Fruit fly (Drosophila melanogaster): Measurements from ENCODE around the gene CG12075.

The CG12075 gene

DNA sequence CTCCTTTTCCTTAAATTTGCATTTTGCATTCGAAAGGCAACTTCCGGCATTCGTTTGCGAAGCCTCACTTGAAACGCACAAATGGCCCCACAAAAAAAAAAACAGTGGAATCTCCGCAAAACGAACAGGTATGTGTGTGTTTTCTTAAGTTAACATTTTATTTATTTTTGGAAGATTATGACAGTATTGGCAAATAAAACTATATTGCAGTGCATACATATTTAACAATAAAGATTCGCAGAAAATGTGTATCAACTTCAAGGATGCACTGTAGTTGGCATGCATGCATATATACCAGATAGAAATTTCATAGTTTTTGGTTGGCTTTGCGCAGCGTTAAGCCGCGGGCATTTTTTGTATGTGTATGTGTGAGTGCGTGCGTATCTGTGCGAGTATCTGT lies 939 bp upstream of the CG12075 start:
- TF ChIP-seq dsx (GFP tag; optimal IDR thresholded peaks at IDR 0.05; ENCODE audit: poor library complexity, severe bottlenecking): no peak
- TF ChIP-seq Ets21C (GFP tag; optimal IDR thresholded peaks at IDR 0.05): no peak
- TF ChIP-seq CG8119 (GFP tag; IDR thresholded peaks at IDR 0.05): peak; percentile 72; the same call in 2 of the 3 replicates
- 0 out of 2 replicates have a peak, but pooled peaks have one; percentile 25 for TF ChIP-seq CG11294 (GFP tag; IDR thresholded peaks at IDR 0.05)
- TF ChIP-seq CG4318 (GFP tag; optimal IDR thresholded peaks at IDR 0.05): peak; percentile 14
- TF ChIP-seq eg (GFP tag; IDR thresholded peaks at IDR 0.05): peak; percentile 46; the same call in 1 of the 3 replicates
- TF ChIP-seq Ets96B (tag; optimal IDR thresholded peaks at IDR 0.05): no peak
- TF ChIP-seq Eip75B (GFP tag; optimal IDR thresholded peaks at IDR 0.05): no peak
- no peak for TF ChIP-seq CG8632 (GFP tag; optimal IDR thresholded peaks at IDR 0.05)
- TF ChIP-seq pdm3 (GFP tag; optimal IDR thresholded peaks at IDR 0.05): peak; percentile 56
- TF ChIP-seq lz (GFP tag; optimal IDR thresholded peaks at IDR 0.05): peak; percentile 7
- no peak for TF ChIP-seq dac (GFP tag; optimal IDR thresholded peaks at IDR 0.05)
- TF ChIP-seq CG6163 (GFP tag; IDR thresholded peaks at IDR 0.05): peak; percentile 59; the same call in 1 of the 3 replicates
- TF ChIP-seq CG16779 (tag; optimal IDR thresholded peaks at IDR 0.05): no peak
- no peak for TF ChIP-seq CG6808 (GFP tag; optimal IDR thresholded peaks at IDR 0.05)
- TF ChIP-seq CG32006 (GFP tag; optimal IDR thresholded peaks at IDR 0.05): peak; percentile 64
- peak; percentile 38 for TF ChIP-seq achi (GFP tag; optimal IDR thresholded peaks at IDR 0.05)
- TF ChIP-seq acj6 (GFP tag; optimal IDR thresholded peaks at IDR 0.05): peak; percentile 26
- TF ChIP-seq CG31627 (GFP tag; optimal IDR thresholded peaks at IDR 0.05): no peak
- no peak for TF ChIP-seq Hr38 (GFP tag; optimal IDR thresholded peaks at IDR 0.05)
- peak; percentile 15 for TF ChIP-seq CG10631 (GFP tag; optimal IDR thresholded peaks at IDR 0.05)
- peak; percentile 84 for TF ChIP-seq CG15336 (GFP tag; IDR thresholded peaks at IDR 0.05)
- TF ChIP-seq CG6276 (GFP tag; optimal IDR thresholded peaks at IDR 0.05): peak; percentile 47
- TF ChIP-seq OdsH (GFP tag; optimal IDR thresholded peaks at IDR 0.05): peak; percentile 52
- TF ChIP-seq Eip93F (GFP tag; optimal IDR thresholded peaks at IDR 0.05): no peak
- TF ChIP-seq esn (GFP tag; optimal IDR thresholded peaks at IDR 0.05): peak; percentile 7
- peak; percentile 40 for TF ChIP-seq svp (GFP tag)
- no peak for TF ChIP-seq Sox102F (GFP tag; optimal IDR thresholded peaks at IDR 0.05)
- TF ChIP-seq Met (GFP tag; optimal IDR thresholded peaks at IDR 0.05): no peak
- TF ChIP-seq Eip78C (GFP tag): peak; percentile 76
- TF ChIP-seq net (GFP tag; optimal IDR thresholded peaks at IDR 0.05): peak; percentile 12
- TF ChIP-seq cyc (GFP tag; optimal IDR thresholded peaks at IDR 0.05): no peak
- TF ChIP-seq CG3919 (GFP tag; optimal IDR thresholded peaks at IDR 0.05): peak; percentile 5
- no peak for TF ChIP-seq fkh (GFP tag; optimal IDR thresholded peaks at IDR 0.05)
- TF ChIP-seq Hr39 (GFP tag; optimal IDR thresholded peaks at IDR 0.05): no peak
- TF ChIP-seq Gug (GFP tag; IDR thresholded peaks at IDR 0.05): 0 out of 2 replicates have a peak, but pooled peaks have one; percentile 36
- no peak for TF ChIP-seq CG6792 (GFP tag; optimal IDR thresholded peaks at IDR 0.05)

DNA sequence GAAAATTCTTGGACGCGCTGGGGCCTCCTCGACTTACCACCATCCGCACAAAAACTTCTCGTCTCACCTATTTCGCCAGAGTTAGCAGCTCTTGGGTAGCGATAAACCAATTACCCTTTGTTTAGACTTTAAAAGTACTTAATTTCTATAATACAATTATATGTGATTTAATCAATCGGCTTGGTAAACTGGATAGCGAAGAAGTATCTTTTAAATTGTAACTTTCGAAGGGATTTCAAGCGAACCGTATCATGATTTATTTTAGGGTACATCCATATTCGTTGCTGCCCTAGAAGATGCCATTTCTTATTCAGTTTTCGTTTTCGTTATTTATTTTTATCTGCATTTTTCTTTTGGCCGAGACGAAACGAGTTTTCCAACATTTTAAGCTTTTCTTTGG lies 1.2 kb downstream of the CG12075 start:
- no peak for TF ChIP-seq Hr39 (GFP tag; optimal IDR thresholded peaks at IDR 0.05)
- TF ChIP-seq Eip75B (GFP tag; optimal IDR thresholded peaks at IDR 0.05): peak; percentile 33
- TF ChIP-seq CG31627 (GFP tag; optimal IDR thresholded peaks at IDR 0.05): no peak
- TF ChIP-seq CG7368 (GFP tag; optimal IDR thresholded peaks at IDR 0.05): no peak
- TF ChIP-seq CG1621 (tag; optimal IDR thresholded peaks at IDR 0.05): peak; percentile 10
- no peak for TF ChIP-seq esn (GFP tag; optimal IDR thresholded peaks at IDR 0.05)
- TF ChIP-seq fd59A (GFP tag; optimal IDR thresholded peaks at IDR 0.05): peak; percentile 10
- TF ChIP-seq Hr38 (GFP tag; optimal IDR thresholded peaks at IDR 0.05): no peak
- TF ChIP-seq Gug (GFP tag; IDR thresholded peaks at IDR 0.05): peak; percentile 43
- TF ChIP-seq Eip78C (GFP tag): peak; percentile 82
- TF ChIP-seq OdsH (GFP tag; optimal IDR thresholded peaks at IDR 0.05): peak; percentile 30
- TF ChIP-seq Lpt (GFP tag; optimal IDR thresholded peaks at IDR 0.05): peak; percentile 55
- no peak for TF ChIP-seq topi (GFP tag; optimal IDR thresholded peaks at IDR 0.05)
- TF ChIP-seq CG6854 (GFP tag; optimal IDR thresholded peaks at IDR 0.05): no peak
- peak; percentile 31 for TF ChIP-seq net (GFP tag; optimal IDR thresholded peaks at IDR 0.05)
- TF ChIP-seq spab (GFP tag; optimal IDR thresholded peaks at IDR 0.05): peak; percentile 32
- peak; percentile 37 for TF ChIP-seq Sox14 (GFP tag; optimal IDR thresholded peaks at IDR 0.05)
- no peak for TF ChIP-seq Sox15 (GFP tag; optimal IDR thresholded peaks at IDR 0.05)
- peak; percentile 47 for TF ChIP-seq dsx (GFP tag; optimal IDR thresholded peaks at IDR 0.05; ENCODE audit: poor library complexity, severe bottlenecking)
- peak; percentile 24 for TF ChIP-seq achi (GFP tag; optimal IDR thresholded peaks at IDR 0.05)
- TF ChIP-seq CG10669 (GFP tag; optimal IDR thresholded peaks at IDR 0.05): peak; percentile 30
- no peak for TF ChIP-seq lz (GFP tag; optimal IDR thresholded peaks at IDR 0.05)
- peak; percentile 43; the same call in 1 of the 3 replicates for TF ChIP-seq eg (GFP tag; IDR thresholded peaks at IDR 0.05)
- no peak for TF ChIP-seq Blimp-1 (GFP tag; optimal IDR thresholded peaks at IDR 0.05)
- TF ChIP-seq CG11902 (GFP tag; optimal IDR thresholded peaks at IDR 0.05): no peak
- TF ChIP-seq dac (GFP tag; optimal IDR thresholded peaks at IDR 0.05): peak; percentile 57
- peak in 1 of 2 experiments; percentile 27 for TF ChIP-seq ss (GFP tag; optimal IDR thresholded peaks at IDR 0.05)
- TF ChIP-seq Ets21C (GFP tag; optimal IDR thresholded peaks at IDR 0.05): no peak
